Fruit fly (Drosophila melanogaster) whole organism, adult: Measurements from ENCODE around the gene onecut.

Source experiments
- CG7045 ChIP-seq: fragments of 200-800 bp; sonication (Bioruptor generic); optimal IDR thresholded peaks from 2 replicates; lab custom pipeline; 2017; ENCODE audit warnings: missing biosample characterization, mild to moderate bottlenecking, missing genetic modification characterization
- Hr96 ChIP-seq: fragments of 200-800 bp; sonication (Bioruptor generic); optimal IDR thresholded peaks from 2 replicates; lab custom pipeline; 2016; ENCODE audit warnings: missing biosample characterization, missing genetic modification characterization

dm6 chr4:576439-576838 is 31.0 kb downstream of the onecut start:
- TF ChIP-seq Hr96 (no peak), CG7045 (GFP tag; lab: Kevin White, UChicago) (no peak)
